Fruit fly (Drosophila melanogaster) whole organism, wandering third instar larva: Measurements from ENCODE around the gene CG45154.

Experiments
- CG32264 ChIP-seq: fragments of 200-800 bp; sonication (Bioruptor generic); optimal IDR thresholded peaks from 2 replicates; lab custom pipeline; 2016; ENCODE audit warnings: missing biosample characterization, missing genetic modification characterization
- CrebA ChIP-seq: fragments of 200-800 bp; sonication (Bioruptor generic); optimal IDR thresholded peaks from 2 replicates; lab custom pipeline; 2016; ENCODE audit warnings: missing biosample characterization, mild to moderate bottlenecking, missing genetic modification characterization, borderline replicate concordance
- Dfd ChIP-seq: fragments of >200 bp; optimal IDR thresholded peaks from 2 replicates; lab custom pipeline; 2017; ENCODE audit warnings: missing biosample characterization, missing genetic modification characterization
- Dif ChIP-seq: fragments of 200-275, 200-300 bp; sonication (Bioruptor generic); optimal IDR thresholded peaks from 2 replicates; lab custom pipeline; 2018; ENCODE audit warnings: missing biosample characterization, missing genetic modification characterization; ENCODE audit not compliant: partially characterized antibody
- GATAd ChIP-seq: sonication (Bioruptor generic); optimal IDR thresholded peaks from 2 replicates; lab custom pipeline; 2016; ENCODE audit warnings: missing biosample characterization, missing genetic modification characterization
- HLH106 ChIP-seq: fragments of 200-800 bp; optimal IDR thresholded peaks from 3 replicates; lab custom pipeline; 2019; ENCODE audit warnings: missing biosample characterization, mild to moderate bottlenecking, missing genetic modification characterization, moderate library complexity
- Hr78 ChIP-seq: fragments of >200 bp; optimal IDR thresholded peaks from 2 replicates; lab custom pipeline; 2017; ENCODE audit warnings: missing biosample characterization, missing genetic modification characterization
- Hr83 ChIP-seq: fragments of 200-300 bp; sonication (Bioruptor generic); optimal IDR thresholded peaks from 2 replicates; lab custom pipeline; 2016; ENCODE audit warnings: missing biosample characterization, mild to moderate bottlenecking, missing genetic modification characterization, moderate library complexity; ENCODE audit not compliant: poor library complexity, severe bottlenecking
- Jra ChIP-seq: sonication (Bioruptor generic); optimal IDR thresholded peaks from 2 replicates; lab custom pipeline; 2016; ENCODE audit warnings: missing biosample characterization, missing genetic modification characterization
- Mio ChIP-seq: sonication (Bioruptor generic); optimal IDR thresholded peaks from 2 replicates; lab custom pipeline; 2016; ENCODE audit warnings: missing biosample characterization, missing genetic modification characterization
- Myc ChIP-seq: fragments of >200 bp; optimal IDR thresholded peaks from 2 replicates; lab custom pipeline; 2017
- N ChIP-seq: fragments of >200 bp; optimal IDR thresholded peaks from 2 replicates; lab custom pipeline; 2018; ENCODE audit warnings: missing biosample characterization, missing external identifiers, missing genetic modification characterization
- OdsH ChIP-seq: fragments of 200-800 bp; sonication (Bioruptor generic); optimal IDR thresholded peaks from 2 replicates; lab custom pipeline; 2016; ENCODE audit warnings: missing biosample characterization, mild to moderate bottlenecking, missing genetic modification characterization
- Rel ChIP-seq, 2 experiments: fragments of 200-800 bp; sonication (Bioruptor generic) in 1 of 2; optimal IDR thresholded peaks; 2 replicates in 1 of 2; 3 replicates in 1 of 2; lab custom pipeline; 2016 to 2019; ENCODE audit warnings: mild to moderate bottlenecking in 2 of 2, missing biosample characterization in 2 of 2, missing genetic modification characterization in 2 of 2, moderate library complexity in 1 of 2
- Vsx2 ChIP-seq: fragments of 200-300, 225-300 bp; sonication (Bioruptor generic); optimal IDR thresholded peaks from 2 replicates; lab custom pipeline; 2018; ENCODE audit warnings: missing biosample characterization, missing genetic modification characterization; ENCODE audit not compliant: partially characterized antibody
- br ChIP-seq: fragments of 200-800 bp; sonication (Bioruptor generic); optimal IDR thresholded peaks from 2 replicates; lab custom pipeline; 2016; ENCODE audit warnings: missing biosample characterization, missing genetic modification characterization
- brk ChIP-seq: fragments of 200-800 bp; sonication (Bioruptor generic); optimal IDR thresholded peaks from 2 replicates; lab custom pipeline; 2016; ENCODE audit warnings: missing biosample characterization, mild to moderate bottlenecking, missing genetic modification characterization
- dl ChIP-seq, 2 experiments: fragments of 175-275, 200-275 bp in 1 of 2; fragments of 200-275 bp in 1 of 2; sonication (Bioruptor generic); optimal IDR thresholded peaks; lab custom pipeline; 2018; ENCODE audit warnings: mild to moderate bottlenecking in 2 of 2, missing biosample characterization in 2 of 2, missing genetic modification characterization in 2 of 2, moderate library complexity in 2 of 2; ENCODE audit not compliant: partially characterized antibody in 2 of 2, insufficient read depth in 1 of 2
- dmrt93B ChIP-seq: fragments of 200-800 bp; sonication (Bioruptor generic); optimal IDR thresholded peaks from 2 replicates; lab custom pipeline; 2018; ENCODE audit warnings: missing biosample characterization, mild to moderate bottlenecking, missing genetic modification characterization
- dsf ChIP-seq: sonication (Bioruptor generic); optimal IDR thresholded peaks from 2 replicates; lab custom pipeline; 2016; ENCODE audit warnings: missing biosample characterization, missing genetic modification characterization, borderline replicate concordance
- ey ChIP-seq: fragments of 200-800 bp; sonication (Bioruptor generic); optimal IDR thresholded peaks from 2 replicates; lab custom pipeline; 2016; ENCODE audit warnings: missing biosample characterization, missing genetic modification characterization
- foxo ChIP-seq, 2 experiments: fragments of 200-800 bp; sonication (Bioruptor generic); optimal IDR thresholded peaks; 2 replicates in 1 of 2; 3 replicates in 1 of 2; lab custom pipeline; 2016 to 2017; ENCODE audit warnings: missing biosample characterization in 2 of 2, missing genetic modification characterization in 2 of 2
- fru ChIP-seq: fragments of 200-800 bp; sonication (Bioruptor generic); optimal IDR thresholded peaks from 3 replicates; lab custom pipeline; 2016; ENCODE audit warnings: missing biosample characterization, mild to moderate bottlenecking, missing genetic modification characterization
- h ChIP-seq: fragments of 200-800 bp; sonication (Bioruptor generic); optimal IDR thresholded peaks from 3 replicates; lab custom pipeline; 2016; ENCODE audit warnings: missing biosample characterization, mild to moderate bottlenecking, missing genetic modification characterization
- jim ChIP-seq: fragments of 175-275, 200-325 bp; sonication (Bioruptor generic); optimal IDR thresholded peaks from 2 replicates; lab custom pipeline; 2016; ENCODE audit warnings: missing biosample characterization, mild to moderate bottlenecking, missing genetic modification characterization
- lola ChIP-seq: fragments of >200 bp; optimal IDR thresholded peaks from 2 replicates; lab custom pipeline; 2017; ENCODE audit warnings: missing biosample characterization, missing genetic modification characterization
- psq ChIP-seq: fragments of 200-800 bp; sonication (Bioruptor generic); optimal IDR thresholded peaks from 3 replicates; lab custom pipeline; 2017; ENCODE audit warnings: missing biosample characterization, mild to moderate bottlenecking, missing genetic modification characterization, moderate library complexity
- rgr ChIP-seq: fragments of 200-800 bp; sonication (Bioruptor generic); optimal IDR thresholded peaks from 3 replicates; lab custom pipeline; 2016; ENCODE audit warnings: missing biosample characterization, mild to moderate bottlenecking, missing genetic modification characterization
- sage ChIP-seq: fragments of 200-800 bp; sonication (Bioruptor generic); optimal IDR thresholded peaks from 2 replicates; lab custom pipeline; 2016; ENCODE audit warnings: missing biosample characterization, mild to moderate bottlenecking, missing genetic modification characterization
- sv ChIP-seq: fragments of 200-800 bp; sonication (Bioruptor generic); optimal IDR thresholded peaks from 3 replicates; lab custom pipeline; 2016; ENCODE audit warnings: missing biosample characterization, missing genetic modification characterization
- usp ChIP-seq: fragments of >200 bp; optimal IDR thresholded peaks from 2 replicates; lab custom pipeline; 2017; ENCODE audit warnings: missing biosample characterization, missing genetic modification characterization
- woc ChIP-seq: sonication (Bioruptor generic); optimal IDR thresholded peaks from 2 replicates; lab custom pipeline; 2016; ENCODE audit warnings: missing biosample characterization, mild to moderate bottlenecking, missing genetic modification characterization

The CG45154 gene

dm6 chrX:21123499-21123898 lies 23.3 kb downstream of the CG45154 start, which contains the start of gene ldd:
ldd (plus strand) TSS chrX:21123634.
- no peak for TF ChIP-seq foxo (GFP tag; optimal IDR thresholded peaks at IDR 0.05; lab: Kevin White, UChicago)
- TF ChIP-seq woc (GFP tag; lab: Kevin White, UChicago): no peak
- no peak for TF ChIP-seq usp (GFP tag; lab: Kevin White, UChicago)
- TF ChIP-seq lola: no peak
- no peak for TF ChIP-seq fru (GFP tag; lab: Kevin White, UChicago)
- TF ChIP-seq dmrt93B (GFP tag; lab: Kevin White, UChicago): no peak
- TF ChIP-seq OdsH: no peak
- TF ChIP-seq Mio (GFP tag; lab: Kevin White, UChicago): no peak
- no peak for TF ChIP-seq sage
- TF ChIP-seq Dfd (GFP tag; lab: Kevin White, UChicago): no peak
- TF ChIP-seq Vsx2 (GFP tag; lab: Kevin White, UChicago): no peak
- TF ChIP-seq psq (GFP tag; lab: Kevin White, UChicago): no peak
- TF ChIP-seq rgr (GFP tag; lab: Kevin White, UChicago): no peak
- TF ChIP-seq Dif: no peak
- TF ChIP-seq Hr83 (GFP tag; lab: Kevin White, UChicago): no peak
- TF ChIP-seq h (GFP tag; lab: Kevin White, UChicago): no peak

DNA sequence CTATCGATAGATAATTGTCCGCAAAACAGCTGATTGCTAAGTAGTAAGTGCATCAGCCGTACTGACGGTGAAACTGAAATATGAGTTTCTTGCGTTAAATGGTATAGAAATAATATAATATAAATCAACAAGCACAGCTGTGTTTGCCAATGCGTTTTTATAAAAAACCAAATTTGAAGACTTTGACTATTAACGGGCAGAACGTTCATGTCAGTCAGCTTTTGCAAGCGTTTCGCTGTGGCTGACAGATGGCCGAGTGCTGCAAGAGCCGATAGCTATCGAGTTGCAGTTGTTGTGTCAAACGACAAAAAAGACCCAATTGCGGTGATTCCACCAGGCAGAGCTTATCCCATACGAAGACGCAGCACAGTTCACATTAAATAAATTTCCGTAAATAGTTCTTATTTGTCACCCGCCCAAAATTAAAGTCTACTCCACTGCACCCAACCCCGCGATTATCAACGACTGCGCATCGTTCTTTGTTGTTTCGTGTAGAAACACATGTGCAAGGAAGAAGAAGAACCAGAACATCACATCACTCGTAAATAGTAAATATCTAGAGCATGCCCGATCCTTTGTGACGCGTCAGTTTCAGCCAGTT lies 29.9 kb downstream of the CG45154 start, which contains the start of the genes unc and CG15445:
TSS of gene unc (minus strand) at position 51 of the 601 bp plus-strand sequence.
TSS of gene CG15445 (plus strand) at position 296 of the 601 bp plus-strand sequence.
- no peak for TF ChIP-seq ey
- TF ChIP-seq fru (GFP tag; lab: Kevin White, UChicago): peak; percentile 5
- TF ChIP-seq jim (GFP tag; lab: Kevin White, UChicago): peak; percentile 70
- TF ChIP-seq Rel (GFP tag; optimal IDR thresholded peaks at IDR 0.05; lab: Kevin White, UChicago): no peak
- TF ChIP-seq Rel (tag; optimal IDR thresholded peaks at IDR 0.05; lab: Kevin White, UChicago): peak; percentile 93
- peak; percentile 66 for TF ChIP-seq Vsx2 (GFP tag; lab: Kevin White, UChicago)
- no peak for TF ChIP-seq OdsH
- TF ChIP-seq HLH106 (tag; lab: Kevin White, UChicago): peak; percentile 17
- TF ChIP-seq Dfd (GFP tag; lab: Kevin White, UChicago): no peak
- peak; percentile 20 for TF ChIP-seq h (GFP tag; lab: Kevin White, UChicago)
- TF ChIP-seq dmrt93B (GFP tag; lab: Kevin White, UChicago): no peak
- TF ChIP-seq dl (GFP tag; optimal IDR thresholded peaks at IDR 0.05; lab: Kevin White, UChicago; ENCODE audit: insufficient read depth in 1 of 2, partially characterized antibody in 2 of 2): peak in 1 of 2 experiments; percentile 59
- peak; percentile 22 for TF ChIP-seq Myc (lab: Kevin White, UChicago)
- peak; percentile 89 for TF ChIP-seq Dif
- no peak for TF ChIP-seq rgr (GFP tag; lab: Kevin White, UChicago)
- no peak for TF ChIP-seq br (GFP tag; lab: Kevin White, UChicago)
- no peak for TF ChIP-seq N
- TF ChIP-seq CG32264 (GFP tag; lab: Kevin White, UChicago): no peak
- TF ChIP-seq, all 38 proteins: peak for 9

- no peak for TF ChIP-seq fru (GFP tag; lab: Kevin White, UChicago)
- no peak for TF ChIP-seq brk (GFP tag; lab: Kevin White, UChicago)
- no peak for TF ChIP-seq lola
- no peak for TF ChIP-seq Hr78 (GFP tag; lab: Kevin White, UChicago)
- TF ChIP-seq dsf (GFP tag; lab: Kevin White, UChicago): no peak
- TF ChIP-seq ey: no peak
- no peak for TF ChIP-seq sage
- TF ChIP-seq Myc (lab: Kevin White, UChicago): no peak
- no peak for TF ChIP-seq foxo (GFP tag; optimal IDR thresholded peaks at IDR 0.05; lab: Kevin White, UChicago)
- TF ChIP-seq CrebA (GFP tag; lab: Kevin White, UChicago): no peak
- no peak for TF ChIP-seq Dif
- TF ChIP-seq N: no peak
- no peak for TF ChIP-seq rgr (GFP tag; lab: Kevin White, UChicago)
- no peak for TF ChIP-seq Jra (GFP tag; lab: Kevin White, UChicago)
- TF ChIP-seq sv: no peak
- no peak for TF ChIP-seq h (GFP tag; lab: Kevin White, UChicago)
- TF ChIP-seq GATAd (GFP tag; lab: Kevin White, UChicago): no peak
- TF ChIP-seq jim (GFP tag; lab: Kevin White, UChicago): no peak
- no peak for TF ChIP-seq CG32264 (GFP tag; lab: Kevin White, UChicago)
These were observed 40.6 kb downstream of the CG45154 start, which contains the start of gene CG1503 for dm6 chrX:21106269-21106668. CG1503 (minus strand) TSS chrX:21106369.
